Worm (Caenorhabditis elegans) whole organism, L4 larva: ENCODE measurements around the gene ags-3.

ENCODE experiments used
- F49E8.2 ChIP-seq: sonication (generic microtip); optimal IDR thresholded peaks from 2 replicates; lab custom pipeline; 2016; ENCODE audit warnings: missing compliant biosample characterization, mild to moderate bottlenecking, missing genetic modification characterization, borderline replicate concordance
- T20F7.1 ChIP-seq: fragments of 200-800 bp; sonication (Bioruptor generic); optimal IDR thresholded peaks from 2 replicates; lab custom pipeline; 2018; ENCODE audit warnings: mild to moderate bottlenecking, missing genetic modification characterization, missing compliant biosample characterization
- ceh-20 ChIP-seq: fragments of 200-800 bp; sonication (Bioruptor generic); IDR thresholded peaks from 2 replicates; pipeline ENCODE4 v1.3.6; 2022; ENCODE audit warnings: missing genetic modification reagents, missing genetic modification characterization, missing compliant biosample characterization
- dmd-8 ChIP-seq: fragments of 200-800 bp; sonication (Bioruptor generic); IDR thresholded peaks from 2 replicates; pipeline ENCODE4 v1.3.6; 2022; ENCODE audit warnings: missing genetic modification characterization, missing compliant biosample characterization
- egl-27 ChIP-seq: sonication (generic microtip); optimal IDR thresholded peaks from 3 replicates; lab custom pipeline; 2017; ENCODE audit warnings: missing biosample characterization, missing genetic modification reagents, missing genetic modification characterization
- fkh-10 ChIP-seq: fragments of 150-350 bp; optimal IDR thresholded peaks from 2 replicates; lab custom pipeline; 2014; ENCODE audit warnings: missing biosample characterization, missing genetic modification reagents, missing genetic modification characterization
- fos-1 ChIP-seq: fragments of 150-350 bp; optimal IDR thresholded peaks from 2 replicates; lab custom pipeline; 2014; ENCODE audit warnings: missing biosample characterization, missing genetic modification characterization
- nhr-6 ChIP-seq: fragments of 150-350 bp; optimal IDR thresholded peaks from 2 replicates; lab custom pipeline; 2014; ENCODE audit warnings: missing biosample characterization, missing genetic modification characterization

ce11 chrX:5344287-5344686 is 40.9 kb upstream of the ags-3 start, which contains the start of gene C26B9.1:
- TF ChIP-seq nhr-6 (tag; lab: Kevin White, UChicago) (no peak), fos-1 (tag; lab: Kevin White, UChicago) (no peak), ceh-20 (GFP tag; lab: Robert Waterston, UW) (no peak), fkh-10 (GFP tag; lab: Kevin White, UChicago) (no peak), egl-27 (tag; lab: Kevin White, UChicago) (no peak), dmd-8 (GFP tag; lab: Robert Waterston, UW) (no peak), T20F7.1 (no peak), F49E8.2 (tag; lab: Kevin White, UChicago) (no peak)
